Worm (Caenorhabditis elegans) whole organism, early embryonic: Measurements from ENCODE around the gene dsl-5.

Experiments used
- B0310.2 ChIP-seq: sonication (generic microtip); optimal IDR thresholded peaks from 2 replicates; lab custom pipeline; 2016; ENCODE audit warnings: mild to moderate bottlenecking, missing genetic modification characterization, missing compliant biosample characterization
- F13C5.2 ChIP-seq: sonication (generic microtip); optimal IDR thresholded peaks from 2 replicates; lab custom pipeline; 2017; ENCODE audit warnings: mild to moderate bottlenecking, missing genetic modification characterization, inconsistent platforms, missing compliant biosample characterization
- aly-1 ChIP-seq: sonication (generic microtip); optimal IDR thresholded peaks from 2 replicates; lab custom pipeline; 2016; ENCODE audit warnings: missing genetic modification characterization, missing compliant biosample characterization
- ama-1 ChIP-seq: fragments of 150-350 bp; optimal IDR thresholded peaks from 2 replicates; lab custom pipeline; 2014
- ceh-13 ChIP-seq: fragments of 200-800 bp; sonication (Bioruptor generic); optimal IDR thresholded peaks from 2 replicates; lab custom pipeline; 2018; ENCODE audit warnings: mild to moderate bottlenecking, missing genetic modification characterization, missing compliant biosample characterization
- ceh-36 ChIP-seq: sonication (generic microtip); optimal IDR thresholded peaks from 2 replicates; lab custom pipeline; 2016; ENCODE audit warnings: missing genetic modification characterization, inconsistent platforms, missing compliant biosample characterization
- ets-7 ChIP-seq: sonication (generic microtip); optimal IDR thresholded peaks from 2 replicates; lab custom pipeline; 2016; ENCODE audit warnings: missing genotype, missing genetic modification characterization, missing compliant biosample characterization
- flt-1 ChIP-seq: fragments of 200-800 bp; sonication (Bioruptor generic); IDR thresholded peaks from 2 replicates; pipeline ENCODE4 v1.3.6; 2022; ENCODE audit warnings: missing genetic modification characterization, missing compliant biosample characterization
- hmbx-1 ChIP-seq: sonication (generic microtip); optimal IDR thresholded peaks from 2 replicates; lab custom pipeline; 2016; ENCODE audit warnings: mild to moderate bottlenecking, missing genetic modification characterization, missing compliant biosample characterization
- hmg-4 ChIP-seq: fragments of 200-800 bp; sonication (Bioruptor generic); optimal IDR thresholded peaks from 2 replicates; lab custom pipeline; 2018; ENCODE audit warnings: mild to moderate bottlenecking, missing genetic modification characterization, missing compliant biosample characterization
- hnd-1 ChIP-seq: sonication (generic microtip); optimal IDR thresholded peaks from 2 replicates; lab custom pipeline; 2016; ENCODE audit warnings: missing genetic modification characterization, missing compliant biosample characterization
- pes-1 ChIP-seq: fragments of 200-800 bp; sonication (Bioruptor generic); IDR thresholded peaks from 2 replicates; pipeline ENCODE4 v1.3.6; 2022; ENCODE audit warnings: missing genetic modification reagents, missing genetic modification characterization, missing compliant biosample characterization
- scrt-1 ChIP-seq: fragments of 200-800 bp; sonication (Bioruptor generic); IDR thresholded peaks from 2 replicates; pipeline ENCODE4 v1.3.6; 2022; ENCODE audit warnings: missing genetic modification characterization, missing compliant biosample characterization
- sea-1 ChIP-seq: fragments of 200-800 bp; sonication (Bioruptor generic); conservative IDR thresholded peaks from 2 replicates; pipeline ENCODE4 v1.3.6; 2022; ENCODE audit warnings: missing genetic modification characterization, missing compliant biosample characterization
- tbx-11 ChIP-seq: fragments of 200-800 bp; sonication (Bioruptor generic); IDR thresholded peaks from 2 replicates; pipeline ENCODE4 v1.3.6; 2022; ENCODE audit warnings: missing genetic modification characterization, missing compliant biosample characterization
- tbx-37 ChIP-seq: fragments of 200-800 bp; sonication (Bioruptor generic); conservative IDR thresholded peaks from 2 replicates; pipeline ENCODE4 v1.3.6; 2022; ENCODE audit warnings: missing genetic modification reagents, missing genetic modification characterization, missing compliant biosample characterization
- tra-4 ChIP-seq: sonication (generic microtip); optimal IDR thresholded peaks from 2 replicates; lab custom pipeline; 2017; ENCODE audit warnings: missing genetic modification characterization, missing compliant biosample characterization

The dsl-5 gene

ce11 chrIV:11571374-11571839, 49.4 kb downstream of the dsl-5 start:
- TF ChIP-seq hmbx-1 (tag; lab: Kevin White, UChicago) (no peak), sea-1 (no peak), flt-1 (GFP tag; lab: Robert Waterston, UW) (no peak), ceh-36 (tag; lab: Kevin White, UChicago) (no peak), tbx-11 (GFP tag; lab: Robert Waterston, UW) (no peak), hnd-1 (tag; lab: Kevin White, UChicago) (no peak), hmg-4 (GFP tag; lab: Kevin White, UChicago) (no peak), tra-4 (tag; lab: Kevin White, UChicago) (no peak), scrt-1 (GFP tag; lab: Robert Waterston, UW) (no peak), B0310.2 (tag; lab: Kevin White, UChicago) (no peak), ets-7 (tag; lab: Kevin White, UChicago) (no peak), tbx-37 (GFP tag; lab: Robert Waterston, UW) (no peak), aly-1 (tag; lab: Kevin White, UChicago) (no peak), pes-1 (GFP tag; lab: Robert Waterston, UW) (no peak), F13C5.2 (tag; lab: Kevin White, UChicago) (no peak), ama-1 (lab: Kevin White, UChicago) (no peak)

DNA sequence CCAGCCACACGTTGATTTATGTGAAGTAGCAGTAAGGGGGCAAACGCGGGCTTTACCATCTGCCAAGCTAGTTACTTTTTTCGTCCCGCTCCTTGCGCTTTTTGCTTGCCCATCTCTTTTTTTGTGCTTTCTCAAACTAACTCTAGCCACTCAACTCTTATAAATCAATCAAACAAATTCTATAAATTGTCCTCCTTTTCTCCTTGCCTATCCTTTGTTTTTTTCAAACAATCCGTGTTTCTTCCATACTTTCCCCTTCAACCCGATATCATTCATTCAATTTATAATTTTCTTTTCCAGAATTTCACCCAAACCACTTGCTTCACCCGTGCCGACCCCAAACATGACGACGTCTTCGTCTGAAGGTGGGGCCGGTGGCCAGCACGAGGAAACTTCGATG, 50.6 kb downstream of the dsl-5 start, which contains the start of gene srgp-1:
TSS of gene srgp-1 (plus strand) at position 301 of the 400 bp plus-strand sequence.
- TF ChIP-seq hnd-1 (tag; lab: Kevin White, UChicago): no peak
- TF ChIP-seq hmbx-1 (tag; lab: Kevin White, UChicago): no peak
- no peak for TF ChIP-seq tbx-11 (GFP tag; lab: Robert Waterston, UW)
- TF ChIP-seq ceh-13 (GFP tag; lab: Kevin White, UChicago): no peak
- TF ChIP-seq F13C5.2 (tag; lab: Kevin White, UChicago): no peak
- no peak for TF ChIP-seq hmg-4 (GFP tag; lab: Kevin White, UChicago)
- TF ChIP-seq scrt-1 (GFP tag; lab: Robert Waterston, UW): no peak
- no peak for TF ChIP-seq ama-1 (lab: Kevin White, UChicago)
- TF ChIP-seq B0310.2 (tag; lab: Kevin White, UChicago): no peak
- TF ChIP-seq flt-1 (GFP tag; lab: Robert Waterston, UW): no peak
- TF ChIP-seq tbx-37 (GFP tag; lab: Robert Waterston, UW): no peak
- TF ChIP-seq ets-7 (tag; lab: Kevin White, UChicago): no peak
- TF ChIP-seq pes-1 (GFP tag; lab: Robert Waterston, UW): no peak
- TF ChIP-seq ceh-36 (tag; lab: Kevin White, UChicago): no peak
- no peak for TF ChIP-seq sea-1
- TF ChIP-seq tra-4 (tag; lab: Kevin White, UChicago): no peak
- TF ChIP-seq aly-1 (tag; lab: Kevin White, UChicago): no peak

DNA sequence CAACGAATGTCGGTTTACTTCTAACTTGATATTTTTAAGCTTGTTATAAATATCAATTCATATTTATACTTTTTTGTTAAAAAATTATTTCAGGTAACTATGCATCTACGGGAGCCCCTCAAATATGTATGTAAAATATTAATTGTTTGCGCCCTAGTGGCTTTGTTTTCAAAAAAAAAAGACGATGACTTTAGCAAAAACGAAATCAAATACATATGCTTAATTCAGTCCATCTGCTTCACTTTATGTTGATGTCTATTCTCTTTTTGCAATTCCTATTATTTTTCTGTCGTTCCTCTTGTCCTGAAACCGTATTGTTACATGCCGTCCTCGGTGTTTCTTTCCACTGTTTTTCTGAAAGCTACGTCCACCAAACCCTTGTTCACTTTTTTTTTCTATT, 51.0 kb downstream of the dsl-5 start:
- TF ChIP-seq aly-1 (tag; lab: Kevin White, UChicago) (no peak), ceh-36 (tag; lab: Kevin White, UChicago) (no peak), hmbx-1 (tag; lab: Kevin White, UChicago) (no peak), B0310.2 (tag; lab: Kevin White, UChicago) (no peak), sea-1 (no peak), tra-4 (tag; lab: Kevin White, UChicago) (no peak), tbx-37 (GFP tag; lab: Robert Waterston, UW) (no peak), flt-1 (GFP tag; lab: Robert Waterston, UW) (no peak), F13C5.2 (tag; lab: Kevin White, UChicago) (no peak), ama-1 (lab: Kevin White, UChicago) (no peak)
